Fruit fly (Drosophila melanogaster) whole organism, embryonic: ENCODE data around the gene CG7518.
A peak's percentile ranks its signal among the peaks of the same experiment; 100 is the strongest.

Experiments used
- BEAF-32 ChIP-seq: fragments of 200-800 bp; sonication (Bioruptor generic); optimal IDR thresholded peaks from 3 replicates; lab custom pipeline; 2017; ENCODE audit warnings: missing biosample characterization, missing genetic modification characterization, mild to moderate bottlenecking, moderate library complexity, missing genetic modification reagents
- Bgb ChIP-seq: fragments of 200-800 bp; sonication (Bioruptor generic); IDR thresholded peaks from 2 replicates; pipeline ENCODE4 v1.3.6; 2022; ENCODE audit warnings: missing biosample characterization, missing genetic modification characterization; ENCODE audit not compliant: partially characterized antibody
- CG11093 ChIP-seq: fragments of 200-800 bp; sonication (Bioruptor generic); IDR thresholded peaks from 3 replicates; pipeline ENCODE4 v1.3.6; 2022; ENCODE audit warnings: missing biosample characterization, missing genetic modification characterization
- CG11560 ChIP-seq: fragments of 200-800 bp; sonication (Bioruptor generic); IDR thresholded peaks from 3 replicates; pipeline ENCODE4 v1.3.6; 2022; ENCODE audit warnings: missing biosample characterization, missing genetic modification characterization
- CG12299 ChIP-seq: fragments of 200-800 bp; sonication (Bioruptor generic); optimal IDR thresholded peaks from 2 replicates; lab custom pipeline; 2018; ENCODE audit warnings: missing biosample characterization, mild to moderate bottlenecking, missing genetic modification characterization
- CG12744 ChIP-seq: fragments of 200-800 bp; sonication (Bioruptor generic); optimal IDR thresholded peaks from 2 replicates; lab custom pipeline; 2016; ENCODE audit warnings: missing biosample characterization, missing genetic modification characterization
- CG1832 ChIP-seq: fragments of 200-800 bp; sonication (Bioruptor generic); optimal IDR thresholded peaks from 2 replicates; lab custom pipeline; 2017; ENCODE audit warnings: missing biosample characterization, mild to moderate bottlenecking, missing genetic modification characterization, inconsistent platforms
- CG18619 ChIP-seq: fragments of 200-800 bp; sonication (Bioruptor generic); optimal IDR thresholded peaks from 3 replicates; lab custom pipeline; 2017; ENCODE audit warnings: missing biosample characterization, mild to moderate bottlenecking, missing genetic modification characterization
- CG2116 ChIP-seq: fragments of 200-800 bp; sonication (Bioruptor generic); optimal IDR thresholded peaks from 3 replicates; lab custom pipeline; 2018; ENCODE audit warnings: missing biosample characterization, mild to moderate bottlenecking, missing genetic modification characterization
- CG34422 ChIP-seq: fragments of 200-800 bp; sonication (Bioruptor generic); IDR thresholded peaks from 3 replicates; pipeline ENCODE4 v1.3.6; 2022; ENCODE audit warnings: missing biosample characterization, missing genetic modification characterization
- CG4360 ChIP-seq: fragments of 200-800 bp; sonication (Bioruptor generic); IDR thresholded peaks from 2 replicates; pipeline ENCODE4 v1.3.6; 2022; ENCODE audit warnings: missing biosample characterization, missing genetic modification characterization
- CG6272 ChIP-seq: fragments of 200-800 bp; sonication (Bioruptor generic); IDR thresholded peaks from 2 replicates; pipeline ENCODE4 v1.3.6; 2022; ENCODE audit warnings: missing biosample characterization, missing genetic modification characterization
- CG6683 ChIP-seq: fragments of 200-800 bp; sonication (Bioruptor generic); optimal IDR thresholded peaks from 2 replicates; lab custom pipeline; 2017; ENCODE audit warnings: missing biosample characterization, mild to moderate bottlenecking, missing genetic modification characterization, missing genetic modification reagents
- CG7271 ChIP-seq: fragments of 200-800 bp; sonication (Bioruptor generic); optimal IDR thresholded peaks from 2 replicates; lab custom pipeline; 2018; ENCODE audit warnings: missing biosample characterization, mild to moderate bottlenecking, missing genetic modification characterization, moderate library complexity
- CG9215 ChIP-seq: fragments of 200-800 bp; sonication (Bioruptor generic); IDR thresholded peaks from 2 replicates; pipeline ENCODE4 v1.3.6; 2022; ENCODE audit warnings: missing biosample characterization, missing genetic modification characterization
- CG9932 ChIP-seq: fragments of 200-800 bp; sonication (Bioruptor generic); IDR thresholded peaks from 2 replicates; pipeline ENCODE4 v1.3.6; 2022; ENCODE audit warnings: missing biosample characterization, missing genetic modification characterization
- CrebB ChIP-seq: fragments of 200-800 bp; sonication (Bioruptor generic); optimal IDR thresholded peaks from 3 replicates; lab custom pipeline; 2018; ENCODE audit warnings: missing biosample characterization, mild to moderate bottlenecking, missing genetic modification characterization
- Dad ChIP-seq: fragments of 200-800 bp; sonication (Bioruptor generic); optimal IDR thresholded peaks from 3 replicates; lab custom pipeline; 2016; ENCODE audit warnings: missing biosample characterization, missing genetic modification characterization
- Dfd ChIP-seq, 2 experiments: fragments of >200 bp; optimal IDR thresholded peaks; 2 replicates each; lab custom pipeline; 2017; ENCODE audit warnings: missing biosample characterization in 2 of 2, missing genetic modification characterization in 2 of 2
- HLH3B ChIP-seq: fragments of 200-800 bp; sonication (Bioruptor generic); IDR thresholded peaks from 2 replicates; pipeline ENCODE4 v1.3.6; 2022; ENCODE audit warnings: missing biosample characterization, missing genetic modification characterization
- Hr39 ChIP-seq: fragments of >200 bp; optimal IDR thresholded peaks from 2 replicates; lab custom pipeline; 2017
- Jarid2 ChIP-seq: fragments of 200-800 bp; sonication (Bioruptor generic); optimal IDR thresholded peaks from 3 replicates; lab custom pipeline; 2017; ENCODE audit warnings: mild to moderate bottlenecking, missing biosample characterization, missing genetic modification reagents, missing genetic modification characterization
- Med ChIP-seq: fragments of 200-800 bp; sonication (Bioruptor generic); peaks from one replicate; lab custom pipeline; 2016; ENCODE audit warnings: missing biosample characterization, missing genetic modification characterization, mild to moderate bottlenecking, inconsistent platforms, moderate library complexity
- Mes4 ChIP-seq: fragments of 200-800 bp; sonication (Bioruptor generic); optimal IDR thresholded peaks from 2 replicates; lab custom pipeline; 2016; ENCODE audit warnings: missing biosample characterization, missing genetic modification characterization
- Nf-YA ChIP-seq: fragments of 200-800 bp; sonication (Bioruptor generic); IDR thresholded peaks from 2 replicates; pipeline ENCODE4 v1.3.6; 2022; ENCODE audit warnings: missing biosample characterization, missing genetic modification characterization
- Nf-YB ChIP-seq: fragments of 200-800 bp; sonication (Bioruptor generic); optimal IDR thresholded peaks from 3 replicates; lab custom pipeline; 2019; ENCODE audit warnings: missing biosample characterization, mild to moderate bottlenecking, missing genetic modification characterization, moderate library complexity
- Oli ChIP-seq: fragments of 200-800 bp; sonication (Bioruptor generic); optimal IDR thresholded peaks from 2 replicates; lab custom pipeline; 2018; ENCODE audit warnings: missing biosample characterization, mild to moderate bottlenecking, missing genetic modification characterization, moderate library complexity
- Opbp ChIP-seq: fragments of 200-800 bp; sonication (Bioruptor generic); IDR thresholded peaks from 3 replicates; pipeline ENCODE4 v1.3.6; 2022; ENCODE audit warnings: missing biosample characterization, missing genetic modification characterization; ENCODE audit not compliant: partially characterized antibody
- ash1 ChIP-seq: fragments of 200-800 bp; sonication (Bioruptor generic); optimal IDR thresholded peaks from 2 replicates; lab custom pipeline; 2018; ENCODE audit warnings: missing biosample characterization, mild to moderate bottlenecking, missing genetic modification characterization
- cg ChIP-seq: fragments of 200-800 bp; sonication (Bioruptor generic); optimal IDR thresholded peaks from 3 replicates; lab custom pipeline; 2019; ENCODE audit warnings: missing biosample characterization, mild to moderate bottlenecking, missing genetic modification characterization, moderate library complexity
- cwo ChIP-seq: fragments of 200-800 bp; sonication (Bioruptor generic); optimal IDR thresholded peaks from 3 replicates; lab custom pipeline; 2017; ENCODE audit warnings: missing biosample characterization, missing genetic modification characterization, mild to moderate bottlenecking, moderate library complexity, missing genetic modification reagents
- gcm2 ChIP-seq: fragments of 200-800 bp; sonication (Bioruptor generic); optimal IDR thresholded peaks from 2 replicates; lab custom pipeline; 2016; ENCODE audit warnings: missing biosample characterization, missing genetic modification characterization
- her ChIP-seq: fragments of 200-800 bp; sonication (Bioruptor generic); optimal IDR thresholded peaks from 2 replicates; lab custom pipeline; 2016; ENCODE audit warnings: missing biosample characterization, missing genetic modification characterization
- insv ChIP-seq, 2 experiments: fragments of 200-800 bp; sonication (Bioruptor generic); optimal IDR thresholded peaks; 3 replicates each; lab custom pipeline; 2016 to 2018; ENCODE audit warnings: missing biosample characterization in 2 of 2, missing genetic modification characterization in 2 of 2
- inv ChIP-seq: fragments of 200-800 bp; sonication (Bioruptor generic); IDR thresholded peaks from 2 replicates; pipeline ENCODE4 v1.3.6; 2022; ENCODE audit warnings: missing biosample characterization, missing genetic modification characterization; ENCODE audit not compliant: partially characterized antibody
- jumu ChIP-seq: fragments of 200-800 bp; sonication (Bioruptor generic); optimal IDR thresholded peaks from 3 replicates; lab custom pipeline; 2016; ENCODE audit warnings: missing biosample characterization, missing genetic modification characterization
- luna ChIP-seq: fragments of 200-800 bp; sonication (Bioruptor generic); optimal IDR thresholded peaks from 2 replicates; lab custom pipeline; 2016; ENCODE audit warnings: missing biosample characterization, missing genetic modification characterization
- prd ChIP-seq, 3 experiments: fragments of >200 bp in 2 of 3; fragments of 200-800 bp in 1 of 3; sonication (Bioruptor generic) in 1 of 3; optimal IDR thresholded peaks in 2 of 3; IDR thresholded peaks in 1 of 3; 2 replicates in 2 of 3; 3 replicates in 1 of 3; pipeline versions ENCODE4 v1.3.6 to Lab custom; 2017 to 2022; ENCODE audit warnings: missing biosample characterization in 1 of 3, missing genetic modification characterization in 1 of 3
- sens ChIP-seq: fragments of 200-800 bp; sonication (Bioruptor generic); peaks from one replicate; lab custom pipeline; 2016; ENCODE audit warnings: missing biosample characterization, missing genetic modification characterization
- seq ChIP-seq: fragments of 200-800 bp; sonication (Bioruptor generic); IDR thresholded peaks from 2 replicates; pipeline ENCODE4 v1.3.6; 2022; ENCODE audit warnings: missing biosample characterization, missing genetic modification characterization
- sim ChIP-seq: fragments of 200-800 bp; sonication (Bioruptor generic); IDR thresholded peaks from 2 replicates; pipeline ENCODE4 v1.3.6; 2022; ENCODE audit warnings: missing biosample characterization, missing genetic modification characterization
- sna ChIP-seq: fragments of 200-800 bp; sonication (Bioruptor generic); IDR thresholded peaks from 2 replicates; pipeline ENCODE4 v1.3.6; 2022; ENCODE audit warnings: missing biosample characterization, missing genetic modification characterization; ENCODE audit not compliant: partially characterized antibody
- stc ChIP-seq: fragments of 200-800 bp; sonication (Bioruptor generic); IDR thresholded peaks from 2 replicates; pipeline ENCODE4 v1.3.6; 2022; ENCODE audit warnings: missing biosample characterization, missing genetic modification characterization
- stwl ChIP-seq: fragments of 200-800 bp; sonication (Bioruptor generic); optimal IDR thresholded peaks from 3 replicates; lab custom pipeline; 2018; ENCODE audit warnings: missing biosample characterization, mild to moderate bottlenecking, missing genetic modification characterization, moderate library complexity
- tin ChIP-seq: fragments of 200-800 bp; sonication (Bioruptor generic); optimal IDR thresholded peaks from 3 replicates; lab custom pipeline; 2016; ENCODE audit warnings: missing biosample characterization, missing genetic modification characterization

CG7518 gene

DNA sequence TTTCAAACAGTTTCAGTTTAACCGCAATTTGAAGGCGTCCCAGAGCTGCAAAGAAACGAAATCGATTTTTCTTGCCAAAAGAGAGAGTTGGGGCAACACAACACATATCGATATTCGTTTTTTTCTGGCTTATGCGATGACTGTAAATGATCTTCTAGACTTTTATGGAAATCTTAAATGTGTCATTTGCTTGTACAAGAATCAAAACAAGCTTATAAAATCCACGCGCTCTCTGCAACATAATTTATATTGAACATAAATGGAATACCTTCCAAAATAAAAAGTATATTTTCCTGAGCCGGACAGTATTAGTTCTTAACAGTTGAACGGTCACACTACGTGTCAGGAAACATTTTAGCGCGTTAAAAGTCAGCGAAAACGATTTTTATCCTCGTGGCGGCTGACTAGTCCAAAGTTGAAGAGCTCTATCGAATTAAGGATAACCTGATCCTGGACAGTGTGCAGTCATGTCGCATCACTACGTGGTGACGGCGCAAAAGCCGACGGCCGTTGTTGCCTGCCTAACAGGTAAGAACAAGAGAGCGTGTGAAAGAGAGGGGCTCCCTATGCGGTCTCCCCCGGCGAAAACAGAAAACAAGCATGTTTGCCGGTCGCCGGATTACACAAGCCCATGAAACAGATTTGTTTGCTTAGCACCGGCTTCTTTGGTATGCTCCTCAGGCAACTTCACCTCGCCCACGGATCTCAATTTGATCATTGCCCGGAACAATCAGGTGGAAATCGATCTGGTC is 54.2 kb downstream of the CG7518 start, which contains the start of gene pic (continued):
- TF ChIP-seq stc (peak; percentile 56; the same call in 1 of the 2 replicates), cwo (GFP tag; lab: Kevin White, UChicago) (no peak), inv (peak; percentile 65), CG34422 (GFP tag; lab: Robert Waterston, UW) (peak; percentile 87), luna (GFP tag; lab: Kevin White, UChicago) (no peak), CG4360 (peak; percentile 21; the same call in 1 of the 2 replicates), CG7271 (tag; lab: Kevin White, UChicago) (no peak), BEAF-32 (GFP tag; lab: Kevin White, UChicago) (peak; percentile 89)

DNA sequence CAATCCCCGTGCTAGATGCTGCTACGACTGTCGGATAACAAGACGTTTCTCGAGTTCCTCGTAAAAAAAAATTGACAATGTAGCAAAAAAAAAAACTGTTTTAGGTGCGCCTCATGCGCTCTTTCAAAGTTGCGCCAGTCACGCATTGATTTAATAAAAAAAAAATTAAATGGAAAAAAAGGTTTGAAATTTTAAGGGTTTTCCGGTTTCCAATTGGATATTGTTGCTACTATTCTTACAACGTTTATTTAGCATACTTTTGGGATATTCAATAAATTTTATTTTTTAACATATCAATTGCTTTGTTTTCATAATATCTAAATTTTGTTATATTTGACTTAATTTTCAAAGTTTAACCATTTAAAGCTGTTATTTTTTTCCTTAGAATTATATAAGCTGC is 58.7 kb downstream of the CG7518 start:
- TF ChIP-seq insv (GFP tag; optimal IDR thresholded peaks at IDR 0.05; lab: Kevin White, UChicago) (peak; percentile 7 to 92), Oli (no peak)

DNA sequence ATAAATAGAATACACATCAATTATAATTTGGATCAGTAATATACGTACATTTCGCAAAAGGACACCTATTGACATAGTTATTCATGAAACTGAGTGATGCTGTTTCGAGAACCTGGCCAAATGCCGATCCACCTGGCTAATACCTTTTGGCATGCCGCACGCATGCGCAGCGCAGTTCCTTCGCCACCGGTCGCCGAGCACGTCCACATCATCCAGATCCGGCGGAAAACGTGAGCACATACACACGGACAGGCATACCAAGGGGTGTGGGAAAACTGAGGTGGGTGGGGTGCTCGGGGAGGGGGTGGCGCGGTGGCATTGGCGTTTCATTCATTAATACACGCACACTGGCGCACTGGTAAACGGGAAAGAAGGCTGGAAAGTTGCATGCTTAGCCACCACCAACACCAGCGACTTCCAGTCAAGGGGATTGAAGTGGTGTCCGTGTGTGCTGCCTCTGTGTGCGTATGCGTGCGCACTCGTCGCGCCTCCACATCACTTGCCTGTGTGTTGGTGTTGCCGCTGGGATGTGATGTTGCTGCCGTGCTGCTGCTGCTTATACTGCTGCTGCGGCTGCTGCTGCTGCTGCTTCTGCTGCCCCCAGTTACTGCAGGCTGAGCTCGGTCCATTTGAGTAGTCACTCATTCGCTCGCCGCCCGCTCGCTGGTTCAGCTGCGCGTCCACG is 59.4 kb downstream of the CG7518 start, which contains the start of gene sim:
Gene sim (plus strand): TSS at position 635 of the 685 bp plus-strand sequence.
- peak; percentile 91 for TF ChIP-seq cg
- no peak for TF ChIP-seq CG18619
- TF ChIP-seq Dfd (GFP tag; optimal IDR thresholded peaks at IDR 0.05; lab: Kevin White, UChicago): no peak
- no peak for TF ChIP-seq CG6683
- TF ChIP-seq CG6272 (GFP tag; lab: Robert Waterston, UW): 0 out of 2 replicates have a peak, but pooled peaks have one; percentile 21
- no peak for TF ChIP-seq CG12299 (tag; lab: Kevin White, UChicago)
- TF ChIP-seq CG11560 (tag; lab: Robert Waterston, UW): no peak
- TF ChIP-seq sim (GFP tag; lab: Robert Waterston, UW): peak; percentile 59; the same call in 1 of the 2 replicates
- TF ChIP-seq Dad (GFP tag; lab: Kevin White, UChicago): no peak
- TF ChIP-seq Nf-YB: peak; percentile 94
- peak; percentile 32; the same call in 1 of the 2 replicates for TF ChIP-seq sna
- TF ChIP-seq Bgb (GFP tag; lab: Robert Waterston, UW): peak; percentile 17; the same call in 1 of the 2 replicates
- no peak for TF ChIP-seq CG1832 (GFP tag; lab: Kevin White, UChicago)
- TF ChIP-seq Med (GFP tag; lab: Kevin White, UChicago): peak; percentile 27
- TF ChIP-seq Nf-YA (GFP tag; lab: Robert Waterston, UW): 0 out of 2 replicates have a peak, but pooled peaks have one; percentile 28
- no peak for TF ChIP-seq her (GFP tag; lab: Kevin White, UChicago)
- no peak for TF ChIP-seq tin (GFP tag; lab: Kevin White, UChicago)
- no peak for TF ChIP-seq CG11093 (GFP tag; lab: Robert Waterston, UW)
- TF ChIP-seq CG9215 (GFP tag; lab: Robert Waterston, UW): no peak
- TF ChIP-seq CG9932 (GFP tag; lab: Robert Waterston, UW): 0 out of 2 replicates have a peak, but pooled peaks have one; percentile 21
- TF ChIP-seq seq (GFP tag; lab: Robert Waterston, UW): peak; percentile 52; the same call in 1 of the 2 replicates
- TF ChIP-seq Mes4 (GFP tag; lab: Kevin White, UChicago): no peak
- no peak for TF ChIP-seq jumu (GFP tag; lab: Kevin White, UChicago)
- TF ChIP-seq gcm2 (GFP tag; lab: Kevin White, UChicago): no peak
- no peak for TF ChIP-seq prd (optimal IDR thresholded peaks at IDR 0.05; lab: Kevin White, UChicago)
- TF ChIP-seq prd (GFP tag; IDR thresholded peaks at IDR 0.05; lab: Robert Waterston, UW): no peak
- TF ChIP-seq Hr39 (lab: Kevin White, UChicago): no peak
- no peak for TF ChIP-seq CG2116 (GFP tag; lab: Kevin White, UChicago)
- no peak for TF ChIP-seq CG12744 (GFP tag; lab: Kevin White, UChicago)
- no peak for TF ChIP-seq ash1
- TF ChIP-seq stwl: no peak
- TF ChIP-seq sens (GFP tag; lab: Kevin White, UChicago): no peak
- no peak for TF ChIP-seq HLH3B
- no peak for TF ChIP-seq CrebB
- TF ChIP-seq Opbp (GFP tag; lab: Robert Waterston, UW): 0 out of 3 replicates have a peak, but pooled peaks have one; percentile 31
- peak; percentile 43 for TF ChIP-seq Jarid2 (GFP tag; lab: Kevin White, UChicago)
